Fruit fly (Drosophila melanogaster) whole organism, embryonic: ENCODE measurements around the gene MAGE.

Experiments used
- Abd-B ChIP-seq: fragments of 200-800 bp; sonication (Bioruptor generic); optimal IDR thresholded peaks from 2 replicates; lab custom pipeline; 2018; ENCODE audit warnings: missing biosample characterization, mild to moderate bottlenecking, missing genetic modification characterization, moderate library complexity
- Antp ChIP-seq: fragments of 200-800 bp; sonication (Bioruptor generic); optimal IDR thresholded peaks from 3 replicates; lab custom pipeline; 2016; ENCODE audit warnings: missing biosample characterization, missing genetic modification characterization
- Atf6 ChIP-seq: fragments of 200-800 bp; sonication (Bioruptor generic); IDR thresholded peaks from 2 replicates; pipeline ENCODE4 v1.3.6; 2022; ENCODE audit warnings: missing biosample characterization, missing genetic modification characterization
- BtbVII ChIP-seq: fragments of 200-800 bp; sonication (Bioruptor generic); optimal IDR thresholded peaks from 3 replicates; lab custom pipeline; 2017; ENCODE audit warnings: missing biosample characterization, mild to moderate bottlenecking, missing genetic modification characterization
- CG10431 ChIP-seq: fragments of 200-800 bp; sonication (Bioruptor generic); optimal IDR thresholded peaks from 3 replicates; lab custom pipeline; 2018; ENCODE audit warnings: missing biosample characterization, mild to moderate bottlenecking, missing genetic modification characterization
- CG11560 ChIP-seq: fragments of 200-800 bp; sonication (Bioruptor generic); IDR thresholded peaks from 3 replicates; pipeline ENCODE4 v1.3.6; 2022; ENCODE audit warnings: missing biosample characterization, missing genetic modification characterization
- CG12155 ChIP-seq: fragments of 200-800 bp; sonication (Bioruptor generic); optimal IDR thresholded peaks from 3 replicates; lab custom pipeline; 2016; ENCODE audit warnings: missing biosample characterization, missing genetic modification characterization
- CG12659 ChIP-seq: fragments of 200-800 bp; sonication (Bioruptor generic); optimal IDR thresholded peaks from 3 replicates; lab custom pipeline; 2017; ENCODE audit warnings: mild to moderate bottlenecking, missing biosample characterization, missing genetic modification reagents, missing genetic modification characterization
- CG15269 ChIP-seq: fragments of 200-800 bp; sonication (Bioruptor generic); optimal IDR thresholded peaks from 2 replicates; lab custom pipeline; 2018; ENCODE audit warnings: missing biosample characterization, mild to moderate bottlenecking, missing genetic modification characterization, moderate library complexity
- CG15601 ChIP-seq: fragments of 200-800 bp; sonication (Bioruptor generic); optimal IDR thresholded peaks from 3 replicates; lab custom pipeline; 2019; ENCODE audit warnings: missing biosample characterization, mild to moderate bottlenecking, missing genetic modification characterization, moderate library complexity
- CG1603 ChIP-seq: fragments of 200-800 bp; sonication (Bioruptor generic); optimal IDR thresholded peaks from 2 replicates; lab custom pipeline; 2019; ENCODE audit warnings: missing biosample characterization, mild to moderate bottlenecking, missing genetic modification characterization, moderate library complexity
- CG17186 ChIP-seq: fragments of 200-800 bp; sonication (Bioruptor generic); optimal IDR thresholded peaks from 3 replicates; lab custom pipeline; 2017; ENCODE audit warnings: missing biosample characterization, missing genetic modification reagents, missing genetic modification characterization
- CG17328 ChIP-seq: fragments of 200-800 bp; sonication (Bioruptor generic); IDR thresholded peaks from 2 replicates; pipeline ENCODE4 v1.3.6; 2022; ENCODE audit warnings: missing biosample characterization, missing genetic modification characterization
- CG1832 ChIP-seq: fragments of 200-800 bp; sonication (Bioruptor generic); optimal IDR thresholded peaks from 2 replicates; lab custom pipeline; 2017; ENCODE audit warnings: missing biosample characterization, mild to moderate bottlenecking, missing genetic modification characterization, inconsistent platforms
- CG18476 ChIP-seq: fragments of 200-800 bp; sonication (Bioruptor generic); optimal IDR thresholded peaks from 2 replicates; lab custom pipeline; 2016; ENCODE audit warnings: missing biosample characterization, mild to moderate bottlenecking, missing genetic modification characterization
- CG3407 ChIP-seq: fragments of 200-800 bp; sonication (Bioruptor generic); optimal IDR thresholded peaks from 2 replicates; lab custom pipeline; 2018; ENCODE audit warnings: missing biosample characterization, mild to moderate bottlenecking, missing genetic modification characterization
- CG5245 ChIP-seq: fragments of 200-800 bp; sonication (Bioruptor generic); optimal IDR thresholded peaks from 3 replicates; lab custom pipeline; 2016; ENCODE audit warnings: missing biosample characterization, missing genetic modification characterization
- CG6683 ChIP-seq: fragments of 200-800 bp; sonication (Bioruptor generic); optimal IDR thresholded peaks from 2 replicates; lab custom pipeline; 2017; ENCODE audit warnings: missing biosample characterization, mild to moderate bottlenecking, missing genetic modification characterization, missing genetic modification reagents
- CG6791 ChIP-seq: fragments of 200-800 bp; sonication (Bioruptor generic); IDR thresholded peaks from 3 replicates; pipeline ENCODE4 v1.3.6; 2022; ENCODE audit warnings: missing biosample characterization, missing genetic modification characterization; ENCODE audit not compliant: partially characterized antibody
- CG7839 ChIP-seq: fragments of 200-800 bp; sonication (Bioruptor generic); optimal IDR thresholded peaks from 3 replicates; lab custom pipeline; 2018; ENCODE audit warnings: missing biosample characterization, mild to moderate bottlenecking, missing genetic modification characterization, moderate library complexity
- CG9609 ChIP-seq: fragments of 200-800 bp; sonication (Bioruptor generic); optimal IDR thresholded peaks from 3 replicates; lab custom pipeline; 2016; ENCODE audit warnings: missing biosample characterization, missing genetic modification characterization
- CHES-1-like ChIP-seq: fragments of 200-800 bp; sonication (Bioruptor generic); optimal IDR thresholded peaks from 2 replicates; lab custom pipeline; 2016; ENCODE audit warnings: missing biosample characterization, missing genetic modification characterization
- Doc2 ChIP-seq: fragments of 200-800 bp; sonication (Bioruptor generic); IDR thresholded peaks from 2 replicates; pipeline ENCODE4 v1.3.6; 2022; ENCODE audit warnings: missing biosample characterization, missing genetic modification characterization
- E2f2 ChIP-seq: fragments of 200-800 bp; sonication (Bioruptor generic); IDR thresholded peaks from 2 replicates; pipeline ENCODE4 v1.3.6; 2022; ENCODE audit warnings: missing biosample characterization, missing genetic modification characterization
- Ets65A ChIP-seq: fragments of 200-800 bp; sonication (Bioruptor generic); peaks from one replicate; lab custom pipeline; 2016; ENCODE audit warnings: missing biosample characterization, missing genetic modification characterization
- Fer2 ChIP-seq: fragments of 200-800 bp; sonication (Bioruptor generic); optimal IDR thresholded peaks from 2 replicates; lab custom pipeline; 2018; ENCODE audit warnings: missing biosample characterization, mild to moderate bottlenecking, missing genetic modification characterization, moderate library complexity
- H2.0 ChIP-seq: fragments of 200-800 bp; sonication (Bioruptor generic); IDR thresholded peaks from 2 replicates; pipeline ENCODE4 v1.3.6; 2022; ENCODE audit warnings: missing biosample characterization, missing genetic modification characterization
- Lim3 ChIP-seq: fragments of 200-800 bp; sonication (Bioruptor generic); IDR thresholded peaks from 2 replicates; pipeline ENCODE4 v1.3.6; 2022; ENCODE audit warnings: missing biosample characterization, missing genetic modification characterization
- Max ChIP-seq: fragments of 200-800 bp; sonication (Bioruptor generic); optimal IDR thresholded peaks from 2 replicates; lab custom pipeline; 2016; ENCODE audit warnings: missing biosample characterization, mild to moderate bottlenecking, missing genetic modification characterization
- Ptx1 ChIP-seq: fragments of 200-800 bp; sonication (Bioruptor generic); IDR thresholded peaks from 2 replicates; pipeline ENCODE4 v1.3.6; 2022; ENCODE audit warnings: missing biosample characterization, missing genetic modification characterization
- Rx ChIP-seq: fragments of 200-800 bp; sonication (Bioruptor generic); IDR thresholded peaks from 2 replicates; pipeline ENCODE4 v1.3.6; 2022; ENCODE audit warnings: missing biosample characterization, missing genetic modification characterization
- bsh ChIP-seq, 2 experiments: fragments of 200-800 bp; sonication (Bioruptor generic); optimal IDR thresholded peaks; 2 replicates each; lab custom pipeline; 2017 to 2018; ENCODE audit warnings: mild to moderate bottlenecking in 2 of 2, missing biosample characterization in 2 of 2, missing genetic modification characterization in 2 of 2, moderate library complexity in 1 of 2
- cato ChIP-seq: fragments of 200-800 bp; sonication (Bioruptor generic); optimal IDR thresholded peaks from 2 replicates; lab custom pipeline; 2016; ENCODE audit warnings: missing biosample characterization, missing genetic modification characterization, borderline replicate concordance
- chif ChIP-seq, 2 experiments: fragments of 200-800 bp; sonication (Bioruptor generic); optimal IDR thresholded peaks; 3 replicates each; lab custom pipeline; 2016; ENCODE audit warnings: missing biosample characterization in 2 of 2, missing genetic modification characterization in 2 of 2
- crp ChIP-seq, 2 experiments: fragments of 200-800 bp; sonication (Bioruptor generic); optimal IDR thresholded peaks; 2 replicates in 1 of 2; 3 replicates in 1 of 2; lab custom pipeline; 2017; ENCODE audit warnings: missing biosample characterization in 2 of 2, missing genetic modification characterization in 2 of 2, mild to moderate bottlenecking in 1 of 2, moderate library complexity in 1 of 2
- emc ChIP-seq: fragments of 200-800 bp; sonication (Bioruptor generic); optimal IDR thresholded peaks from 2 replicates; lab custom pipeline; 2016; ENCODE audit warnings: missing biosample characterization, missing genetic modification characterization
- gt ChIP-seq: fragments of 200-800 bp; sonication (Bioruptor generic); IDR thresholded peaks from 2 replicates; pipeline ENCODE4 v1.3.6; 2022; ENCODE audit warnings: missing biosample characterization, missing genetic modification characterization
- insv ChIP-seq, 2 experiments: fragments of 200-800 bp; sonication (Bioruptor generic); optimal IDR thresholded peaks; 3 replicates each; lab custom pipeline; 2016 to 2018; ENCODE audit warnings: missing biosample characterization in 2 of 2, missing genetic modification characterization in 2 of 2
- inv ChIP-seq: fragments of 200-800 bp; sonication (Bioruptor generic); IDR thresholded peaks from 2 replicates; pipeline ENCODE4 v1.3.6; 2022; ENCODE audit warnings: missing biosample characterization, missing genetic modification characterization; ENCODE audit not compliant: partially characterized antibody
- luna ChIP-seq: fragments of 200-800 bp; sonication (Bioruptor generic); optimal IDR thresholded peaks from 2 replicates; lab custom pipeline; 2016; ENCODE audit warnings: missing biosample characterization, missing genetic modification characterization
- nmo ChIP-seq: fragments of 200-800 bp; sonication (Bioruptor generic); optimal IDR thresholded peaks from 2 replicates; lab custom pipeline; 2018; ENCODE audit warnings: missing biosample characterization, mild to moderate bottlenecking, missing genetic modification characterization, moderate library complexity
- pho ChIP-seq: fragments of 200-800 bp; sonication (Bioruptor generic); optimal IDR thresholded peaks from 2 replicates; lab custom pipeline; 2016; ENCODE audit warnings: missing biosample characterization, missing genetic modification characterization
- scrt ChIP-seq: fragments of 200-800 bp; sonication (Bioruptor generic); optimal IDR thresholded peaks from 2 replicates; lab custom pipeline; 2018; ENCODE audit warnings: missing biosample characterization, mild to moderate bottlenecking, missing genetic modification characterization, moderate library complexity
- sd ChIP-seq: fragments of 200-800 bp; sonication (Bioruptor generic); optimal IDR thresholded peaks from 3 replicates; lab custom pipeline; 2018; ENCODE audit warnings: missing biosample characterization, mild to moderate bottlenecking, missing genetic modification characterization, moderate library complexity
- seq ChIP-seq: fragments of 200-800 bp; sonication (Bioruptor generic); IDR thresholded peaks from 2 replicates; pipeline ENCODE4 v1.3.6; 2022; ENCODE audit warnings: missing biosample characterization, missing genetic modification characterization
- sob ChIP-seq: fragments of 200-800 bp; sonication (Bioruptor generic); IDR thresholded peaks from 2 replicates; pipeline ENCODE4 v1.3.6; 2022; ENCODE audit warnings: missing biosample characterization, missing genetic modification characterization
- tin ChIP-seq: fragments of 200-800 bp; sonication (Bioruptor generic); optimal IDR thresholded peaks from 3 replicates; lab custom pipeline; 2016; ENCODE audit warnings: missing biosample characterization, missing genetic modification characterization
- unpg ChIP-seq: fragments of 200-800 bp; sonication (Bioruptor generic); optimal IDR thresholded peaks from 3 replicates; lab custom pipeline; 2018; ENCODE audit warnings: missing biosample characterization, mild to moderate bottlenecking, missing genetic modification characterization, moderate library complexity

The MAGE gene

DNA sequence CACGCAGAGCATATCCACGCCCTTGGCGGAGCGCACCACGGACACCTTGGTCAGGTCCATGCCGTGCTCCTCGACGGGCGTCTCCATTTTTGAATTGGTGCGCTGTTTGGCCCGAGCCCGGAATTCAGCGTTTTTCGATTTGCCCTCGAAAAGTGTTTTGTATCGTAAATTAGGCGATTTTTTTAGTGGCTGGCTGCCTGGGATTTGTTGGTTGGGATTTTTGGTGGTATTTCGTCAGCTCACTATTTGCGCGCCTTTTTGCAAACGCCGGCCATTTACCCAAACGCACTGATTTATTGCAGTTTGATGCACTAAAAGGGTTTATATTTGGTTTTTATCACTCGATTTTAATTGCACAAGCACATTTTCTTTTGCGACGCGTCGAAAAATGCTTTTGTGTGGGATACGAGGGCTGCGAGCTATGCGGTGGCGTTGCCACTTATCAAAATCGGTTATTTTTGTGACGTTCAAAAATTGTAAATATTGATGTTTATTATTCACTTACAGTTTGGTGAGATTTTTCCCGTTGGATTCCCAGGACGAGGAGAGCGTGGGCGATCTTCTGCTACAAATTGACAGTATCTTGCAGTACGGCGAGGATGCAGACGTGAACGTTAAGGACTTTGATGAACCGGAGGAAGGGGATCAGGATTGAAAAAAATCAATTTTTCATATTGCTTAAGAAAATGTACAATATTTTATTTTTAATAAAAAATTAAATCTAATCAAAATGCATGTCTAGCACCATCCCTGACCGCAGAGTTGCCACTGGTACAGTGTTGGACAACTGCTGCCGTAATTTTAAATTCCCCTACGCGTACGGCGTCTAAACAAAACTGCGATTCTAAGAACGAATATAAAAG is 4.2 kb downstream of the MAGE start, which contains the start of the genes gfzf and Sas-4 (continued):
- TF ChIP-seq CG17186 (no peak), gt (GFP tag; lab: Robert Waterston, UW) (0 out of 2 replicates have a peak, but pooled peaks have one; percentile 29), BtbVII (GFP tag; lab: Kevin White, UChicago) (no peak), CG11560 (tag; lab: Robert Waterston, UW) (no peak; the same call in 1 of the 3 replicates), CHES-1-like (GFP tag; lab: Kevin White, UChicago) (no peak), unpg (GFP tag; lab: Kevin White, UChicago) (peak; percentile 25), Max (GFP tag; lab: Kevin White, UChicago) (peak; percentile 55), sd (peak; percentile 10), seq (peak; percentile 58), emc (GFP tag; lab: Kevin White, UChicago) (no peak), CG17328 (GFP tag; lab: Robert Waterston, UW) (peak; percentile 48; the same call in 1 of the 2 replicates), CG3407 (peak; percentile 25), CG6791 (GFP tag; lab: Robert Waterston, UW) (no peak), CG18476 (GFP tag; lab: Kevin White, UChicago) (peak; percentile 65), Lim3 (GFP tag; lab: Robert Waterston, UW) (0 out of 2 replicates have a peak, but pooled peaks have one; percentile 27), Atf6 (GFP tag; lab: Robert Waterston, UW) (peak; percentile 38; the same call in 1 of the 2 replicates), Abd-B (GFP tag; lab: Kevin White, UChicago) (peak; percentile 59), chif (GFP tag; optimal IDR thresholded peaks at IDR 0.05; lab: Kevin White, UChicago) (peak; percentile 50 to 51), inv (GFP tag; lab: Robert Waterston, UW) (no peak), Rx (GFP tag; lab: Robert Waterston, UW) (peak; percentile 44; the same call in 1 of the 2 replicates), luna (GFP tag; lab: Kevin White, UChicago) (peak; percentile 36), CG7839 (tag; lab: Kevin White, UChicago) (peak; percentile 54), Antp (GFP tag; lab: Kevin White, UChicago) (peak; percentile 49), tin (GFP tag; lab: Kevin White, UChicago) (peak; percentile 60), Doc2 (GFP tag; lab: Robert Waterston, UW) (no peak), CG9609 (GFP tag; lab: Kevin White, UChicago) (peak; percentile 23), Fer2 (tag; lab: Kevin White, UChicago) (peak; percentile 8), E2f2 (GFP tag; lab: Robert Waterston, UW) (peak; percentile 77), CG5245 (GFP tag; lab: Kevin White, UChicago) (peak; percentile 25), CG12155 (GFP tag; lab: Kevin White, UChicago) (peak; percentile 44), nmo (GFP tag; lab: Kevin White, UChicago) (peak; percentile 76), Ets65A (GFP tag; lab: Kevin White, UChicago) (peak; percentile 95), scrt (GFP tag; lab: Kevin White, UChicago) (no peak), CG1832 (GFP tag; lab: Kevin White, UChicago) (no peak), CG15269 (peak; percentile 47), crp (GFP tag; optimal IDR thresholded peaks at IDR 0.05; lab: Kevin White, UChicago) (peak in 1 of 2 experiments; percentile 37), cato (GFP tag; lab: Kevin White, UChicago) (peak; percentile 56), Ptx1 (GFP tag; lab: Robert Waterston, UW) (peak; percentile 73), bsh (GFP tag; optimal IDR thresholded peaks at IDR 0.05; lab: Kevin White, UChicago) (peak in 1 of 2 experiments; percentile 53), CG12659 (GFP tag; lab: Kevin White, UChicago) (peak; percentile 64), insv (GFP tag; optimal IDR thresholded peaks at IDR 0.05; lab: Kevin White, UChicago) (peak in 1 of 2 experiments; percentile 18), CG15601 (tag; lab: Kevin White, UChicago) (peak; percentile 38), sob (GFP tag; lab: Robert Waterston, UW) (peak; percentile 70; the same call in 1 of the 2 replicates), H2.0 (GFP tag; lab: Robert Waterston, UW) (peak; percentile 59), CG10431 (GFP tag; lab: Kevin White, UChicago) (no peak), CG6683 (GFP tag; lab: Kevin White, UChicago) (no peak), CG1603 (tag; lab: Kevin White, UChicago) (no peak), pho (GFP tag; lab: Kevin White, UChicago) (peak; percentile 30)
